Fruit fly (Drosophila melanogaster) whole organism, wandering third instar larva: ENCODE measurements around the gene CG42717.

ENCODE experiments used
- CG9705 ChIP-seq: fragments of 200-800 bp; sonication (Bioruptor generic); optimal IDR thresholded peaks from 2 replicates; lab custom pipeline; 2018; ENCODE audit warnings: missing biosample characterization, mild to moderate bottlenecking, missing genetic modification characterization
- Dfd ChIP-seq: fragments of >200 bp; optimal IDR thresholded peaks from 2 replicates; lab custom pipeline; 2017; ENCODE audit warnings: missing biosample characterization, missing genetic modification characterization
- Dif ChIP-seq: fragments of 200-275, 200-300 bp; sonication (Bioruptor generic); optimal IDR thresholded peaks from 2 replicates; lab custom pipeline; 2018; ENCODE audit warnings: missing biosample characterization, missing genetic modification characterization; ENCODE audit not compliant: partially characterized antibody
- Hr78 ChIP-seq: fragments of >200 bp; optimal IDR thresholded peaks from 2 replicates; lab custom pipeline; 2017; ENCODE audit warnings: missing biosample characterization, missing genetic modification characterization
- Jra ChIP-seq: sonication (Bioruptor generic); optimal IDR thresholded peaks from 2 replicates; lab custom pipeline; 2016; ENCODE audit warnings: missing biosample characterization, missing genetic modification characterization
- OdsH ChIP-seq: fragments of 200-800 bp; sonication (Bioruptor generic); optimal IDR thresholded peaks from 2 replicates; lab custom pipeline; 2016; ENCODE audit warnings: missing biosample characterization, mild to moderate bottlenecking, missing genetic modification characterization
- Sp1 ChIP-seq: fragments of 200-800 bp; sonication (Bioruptor generic); optimal IDR thresholded peaks from 3 replicates; lab custom pipeline; 2019; ENCODE audit warnings: missing biosample characterization, mild to moderate bottlenecking, missing genetic modification characterization, moderate library complexity
- br ChIP-seq: fragments of 200-800 bp; sonication (Bioruptor generic); optimal IDR thresholded peaks from 2 replicates; lab custom pipeline; 2016; ENCODE audit warnings: missing biosample characterization, missing genetic modification characterization
- fru ChIP-seq: fragments of 200-800 bp; sonication (Bioruptor generic); optimal IDR thresholded peaks from 3 replicates; lab custom pipeline; 2016; ENCODE audit warnings: missing biosample characterization, mild to moderate bottlenecking, missing genetic modification characterization
- h ChIP-seq: fragments of 200-800 bp; sonication (Bioruptor generic); optimal IDR thresholded peaks from 3 replicates; lab custom pipeline; 2016; ENCODE audit warnings: missing biosample characterization, mild to moderate bottlenecking, missing genetic modification characterization
- pan ChIP-seq: fragments of >200 bp; optimal IDR thresholded peaks from 2 replicates; lab custom pipeline; 2017
- psq ChIP-seq: fragments of 200-800 bp; sonication (Bioruptor generic); optimal IDR thresholded peaks from 3 replicates; lab custom pipeline; 2017; ENCODE audit warnings: missing biosample characterization, mild to moderate bottlenecking, missing genetic modification characterization, moderate library complexity
- sv ChIP-seq: fragments of 200-800 bp; sonication (Bioruptor generic); optimal IDR thresholded peaks from 3 replicates; lab custom pipeline; 2016; ENCODE audit warnings: missing biosample characterization, missing genetic modification characterization

dm6 chr3L:16012315-16012950 is 20.6 kb downstream of the CG42717 start:
- no peak for TF ChIP-seq h (GFP tag; lab: Kevin White, UChicago)
- TF ChIP-seq CG9705 (GFP tag; lab: Kevin White, UChicago), result no peak
- no peak for TF ChIP-seq Jra
- no peak for TF ChIP-seq sv
- no peak for TF ChIP-seq pan (lab: Kevin White, UChicago)
- no peak for TF ChIP-seq Sp1 (GFP tag; lab: Kevin White, UChicago)
- no peak for TF ChIP-seq fru
- no peak for TF ChIP-seq Dfd (GFP tag; lab: Kevin White, UChicago)
- TF ChIP-seq Dif (GFP tag; lab: Kevin White, UChicago), result no peak
- no peak for TF ChIP-seq OdsH (GFP tag; lab: Kevin White, UChicago)
- TF ChIP-seq br (GFP tag; lab: Kevin White, UChicago), result no peak
- no peak for TF ChIP-seq psq (GFP tag; lab: Kevin White, UChicago)
- no peak for TF ChIP-seq Hr78 (GFP tag; lab: Kevin White, UChicago)
